Fruit fly (Drosophila melanogaster): ENCODE data around the gene CG5096.

DNA sequence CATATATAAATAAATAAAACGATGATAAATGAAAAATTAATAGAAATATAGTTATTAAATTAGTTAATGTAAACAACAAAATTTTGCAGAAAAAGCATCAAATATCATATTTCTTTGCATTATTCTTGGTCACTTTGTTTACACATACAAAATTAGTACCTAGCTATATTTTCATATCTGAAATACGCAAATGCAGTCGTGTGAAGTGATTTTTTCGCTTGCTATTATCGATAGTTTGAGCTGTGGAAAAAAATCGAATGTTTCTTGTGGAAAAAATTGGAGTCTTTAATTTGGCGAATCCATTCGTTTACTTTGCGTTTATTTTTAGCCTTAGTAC, 14.4 kb downstream of the CG5096 start, which contains the start of gene Cnot4:
- TF ChIP-seq EcR (GFP tag; optimal IDR thresholded peaks at IDR 0.05): no peak
- TF ChIP-seq CG9948 (tag; optimal IDR thresholded peaks at IDR 0.05): no peak
- TF ChIP-seq gl (tag; optimal IDR thresholded peaks at IDR 0.05): no peak
- TF ChIP-seq CG17806 (tag; optimal IDR thresholded peaks at IDR 0.05): no peak
- no peak for TF ChIP-seq CG15710 (tag; optimal IDR thresholded peaks at IDR 0.05)
- no peak for TF ChIP-seq CG32121 (GFP tag; IDR thresholded peaks at IDR 0.05)
- no peak for TF ChIP-seq Snoo (tag; optimal IDR thresholded peaks at IDR 0.05)
- no peak for TF ChIP-seq CG14655 (GFP tag; optimal IDR thresholded peaks at IDR 0.05)
- TF ChIP-seq rn (GFP tag; IDR thresholded peaks at IDR 0.05): no peak
- no peak for TF ChIP-seq CG34367 (tag; optimal IDR thresholded peaks at IDR 0.05)
- TF ChIP-seq CG4496 (GFP tag; IDR thresholded peaks at IDR 0.05): no peak
- no peak for TF ChIP-seq Pif1B (GFP tag; optimal IDR thresholded peaks at IDR 0.05)
